Fruit fly (Drosophila melanogaster): Measurements from ENCODE around the gene Wnt6.

dm6 chr2L:7291968-7292367 is 41.5 kb upstream of the Wnt6 start:
- TF ChIP-seq CG14655 (GFP tag; optimal IDR thresholded peaks at IDR 0.05) (peak; percentile 6), CG9948 (tag; optimal IDR thresholded peaks at IDR 0.05) (no peak), CG17806 (tag; optimal IDR thresholded peaks at IDR 0.05) (no peak), CG4496 (GFP tag; IDR thresholded peaks at IDR 0.05) (no peak), Pif1A (GFP tag; optimal IDR thresholded peaks at IDR 0.05) (no peak)
